Fruit fly (Drosophila melanogaster) S2 (cell line): ENCODE results near the gene ss.

Experiments used
- CG8478 ChIP-seq: fragments of >200 bp; optimal IDR thresholded peaks from 2 replicates; lab custom pipeline; 2018
- CTCF ChIP-seq, 2 experiments: fragments of >200 bp; optimal IDR thresholded peaks; 2 replicates each; lab custom pipeline; 2018

DNA sequence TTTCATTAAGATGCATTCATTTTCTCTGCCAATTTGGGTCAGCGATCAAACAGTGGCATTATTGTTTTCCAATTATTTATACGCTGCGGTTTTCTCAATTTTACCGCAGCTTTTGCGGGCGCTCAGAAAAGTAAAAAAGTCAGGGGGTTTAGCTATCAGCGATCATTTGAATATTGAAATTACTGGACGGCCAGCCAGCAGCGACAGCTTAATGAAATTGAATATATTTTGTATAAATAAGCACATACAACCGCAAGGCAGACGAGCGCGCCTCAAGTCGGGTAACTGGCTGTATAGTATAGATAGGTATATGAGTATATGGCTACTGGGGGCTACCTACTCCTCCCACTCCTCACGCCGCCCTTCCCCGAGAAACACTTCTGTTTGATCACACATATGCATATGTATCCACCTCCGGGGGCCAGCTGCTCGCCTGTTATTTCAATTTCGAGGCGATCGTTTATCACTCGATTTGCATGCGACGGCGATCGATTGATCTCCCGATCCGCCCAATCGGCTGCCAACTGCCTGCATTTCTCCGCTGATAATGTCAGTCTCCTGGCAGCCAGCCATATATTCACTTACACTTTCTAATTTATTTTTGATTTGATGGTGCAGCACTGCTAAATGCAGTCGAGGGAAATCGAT, 47.2 kb downstream of the ss start:
- no peak for TF ChIP-seq CG8478 (lab: Kevin White, UChicago)
- TF ChIP-seq CTCF (optimal IDR thresholded peaks at IDR 0.05; lab: Kevin White, UChicago): no peak
